Worm (Caenorhabditis elegans): Measurements from ENCODE around the gene F46C5.4.

F46C5.4 gene

ce11 chrII:8884262-8884949 is 48.5 kb downstream of the F46C5.4 start, which contains the start of the genes T07D4.5 and ddx-19:
Gene T07D4.5 (minus strand): TSS chrII:8884332.
Gene ddx-19 (plus strand): TSS chrII:8884899.
- no peak for TF ChIP-seq hmbx-1 (tag; optimal IDR thresholded peaks at IDR 0.05)
- no peak for TF ChIP-seq ceh-36 (tag; optimal IDR thresholded peaks at IDR 0.05)
- TF ChIP-seq tra-4 (tag; optimal IDR thresholded peaks at IDR 0.05): no peak
- no peak for TF ChIP-seq pes-1 (GFP tag; IDR thresholded peaks at IDR 0.05)
- TF ChIP-seq B0310.2 (tag; optimal IDR thresholded peaks at IDR 0.05): no peak
- TF ChIP-seq scrt-1 (GFP tag; IDR thresholded peaks at IDR 0.05): no peak
- no peak for TF ChIP-seq hmg-4 (GFP tag; optimal IDR thresholded peaks at IDR 0.05)
- TF ChIP-seq flt-1 (GFP tag; IDR thresholded peaks at IDR 0.05): no peak

Data from whole organism, early embryonic.